Fruit fly (Drosophila melanogaster) S2 (cell line): ENCODE measurements around the gene CG15170.

Source experiments
- CG8478 ChIP-seq: fragments of >200 bp; optimal IDR thresholded peaks from 2 replicates; lab custom pipeline; 2018
- CTCF ChIP-seq, 2 experiments: fragments of >200 bp; optimal IDR thresholded peaks; 2 replicates each; lab custom pipeline; 2018

DNA sequence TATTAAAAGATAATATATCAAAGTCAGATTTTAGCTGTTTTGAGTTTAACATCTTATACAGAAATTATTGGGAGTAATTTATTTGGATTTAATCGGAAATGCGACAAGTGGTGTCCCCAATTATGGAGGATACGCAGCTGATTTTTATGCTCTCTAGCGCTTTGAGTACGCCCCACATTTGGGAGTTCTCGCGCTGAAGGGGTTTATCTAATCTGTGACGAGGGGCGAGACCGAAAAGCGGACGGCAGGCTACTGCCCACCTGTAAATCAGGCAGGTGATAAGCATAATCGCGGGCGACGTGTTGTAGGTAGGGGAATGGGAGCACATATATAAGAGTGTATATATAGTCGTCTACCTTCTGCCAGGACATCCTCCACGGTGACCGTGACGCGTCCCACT is 22.1 kb downstream of the CG15170 start:
- TF ChIP-seq CTCF (optimal IDR thresholded peaks at IDR 0.05; lab: Kevin White, UChicago) = no peak
- no peak for TF ChIP-seq CG8478
